In the genomic region with DNA sequence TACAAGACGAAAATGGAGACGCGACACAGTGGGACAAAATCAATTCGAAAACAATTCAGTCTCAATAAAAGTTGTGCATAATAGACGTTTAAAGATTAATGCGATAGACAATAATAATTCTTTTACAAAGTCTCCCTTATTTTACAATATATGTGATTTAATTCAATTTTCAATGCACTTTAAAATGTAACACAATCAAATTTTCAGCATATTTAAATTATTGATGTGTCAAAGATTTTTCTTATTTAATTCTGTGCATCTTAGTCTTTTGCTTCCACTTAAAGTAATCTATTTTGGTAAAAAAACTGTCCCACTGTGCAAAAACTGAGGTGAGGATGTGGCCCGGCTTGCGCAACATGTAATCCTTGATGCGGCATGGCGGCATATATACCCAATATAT, we compare ENCODE assay signal across 3 fruit fly cellular contexts.
TF ChIP-seq lines count a peak whose summit lies in the region.

No protein-coding gene starts in this region.

TF ChIP-seq in whole organism, embryonic, 481 proteins besides CTCF, POLR2A, EP300 and RAD21 (continued from another document and continues in another):
- TF ChIP-seq crc (GFP tag; optimal IDR thresholded peaks at IDR 0.05; lab: Kevin White, UChicago) (no peak), CG11723 (GFP tag; optimal IDR thresholded peaks at IDR 0.05; lab: Kevin White, UChicago) (no peak), caup (GFP tag; optimal IDR thresholded peaks at IDR 0.05; lab: Kevin White, UChicago; ENCODE audit: severe bottlenecking) (no peak), CG3726 (GFP tag; IDR thresholded peaks at IDR 0.05; lab: Robert Waterston, UW) (no peak), lilli (GFP tag; optimal IDR thresholded peaks at IDR 0.05; lab: Kevin White, UChicago) (no peak), CG12391 (tag; optimal IDR thresholded peaks at IDR 0.05; lab: Kevin White, UChicago) (no peak), nau (GFP tag; optimal IDR thresholded peaks at IDR 0.05; lab: Kevin White, UChicago) (no peak), jigr1 (GFP tag; IDR thresholded peaks at IDR 0.05; lab: Robert Waterston, UW) (no peak), grn (GFP tag; optimal IDR thresholded peaks at IDR 0.05; lab: Kevin White, UChicago) (no peak), CG2712 (tag; optimal IDR thresholded peaks at IDR 0.05; lab: Kevin White, UChicago) (no peak), CG13123 (GFP tag; optimal IDR thresholded peaks at IDR 0.05; lab: Kevin White, UChicago) (no peak), Doc3 (GFP tag; IDR thresholded peaks at IDR 0.05; lab: Robert Waterston, UW; ENCODE audit: partially characterized antibody) (no peak), CG4424 (GFP tag; optimal IDR thresholded peaks at IDR 0.05; lab: Kevin White, UChicago) (no peak), CG15011 (GFP tag; optimal IDR thresholded peaks at IDR 0.05; lab: Kevin White, UChicago) (no peak), CHES-1-like (GFP tag; optimal IDR thresholded peaks at IDR 0.05; lab: Kevin White, UChicago) (no peak), lov (optimal IDR thresholded peaks at IDR 0.05; lab: Kevin White, UChicago) (no peak), lov (GFP tag; IDR thresholded peaks at IDR 0.05; lab: Robert Waterston, UW) (no peak), MBD-R2 (GFP tag; IDR thresholded peaks at IDR 0.05; lab: Robert Waterston, UW) (no peak), Trl (optimal IDR thresholded peaks at IDR 0.05; lab: Kevin White, UChicago) (no peak), Trl (GFP tag; optimal IDR thresholded peaks at IDR 0.05; lab: Kevin White, UChicago) (no peak), lmd (GFP tag; IDR thresholded peaks at IDR 0.05; lab: Robert Waterston, UW) (no peak), CG7357 (GFP tag; IDR thresholded peaks at IDR 0.05; lab: Robert Waterston, UW) (no peak), dati (GFP tag; IDR thresholded peaks at IDR 0.05; lab: Robert Waterston, UW) (no peak), PHDP (tag; optimal IDR thresholded peaks at IDR 0.05; lab: Kevin White, UChicago) (no peak), tio (GFP tag; optimal IDR thresholded peaks at IDR 0.05; lab: Kevin White, UChicago) (peak; percentile 13), gt (GFP tag; IDR thresholded peaks at IDR 0.05; lab: Robert Waterston, UW) (no peak), row (GFP tag; IDR thresholded peaks at IDR 0.05; lab: Robert Waterston, UW) (no peak), dimm (GFP tag; IDR thresholded peaks at IDR 0.05; lab: Robert Waterston, UW) (no peak), jumu (GFP tag; optimal IDR thresholded peaks at IDR 0.05; lab: Kevin White, UChicago) (no peak), CG12769 (tag; optimal IDR thresholded peaks at IDR 0.05; lab: Kevin White, UChicago) (no peak), CG43689 (GFP tag; IDR thresholded peaks at IDR 0.05; lab: Robert Waterston, UW) (no peak), CG13894 (tag; optimal IDR thresholded peaks at IDR 0.05; lab: Kevin White, UChicago) (no peak), CG11504 (tag; optimal IDR thresholded peaks at IDR 0.05; lab: Kevin White, UChicago) (peak; percentile 12), CG2199 (GFP tag; IDR thresholded peaks at IDR 0.05; lab: Robert Waterston, UW) (no peak), ftz-f1 (GFP tag; optimal IDR thresholded peaks at IDR 0.05; lab: Kevin White, UChicago) (no peak), en (GFP tag; optimal IDR thresholded peaks at IDR 0.05; lab: Kevin White, UChicago) (no peak), croc (GFP tag; conservative IDR thresholded peaks at IDR 0.05; lab: Robert Waterston, UW) (no peak), ci (GFP tag; IDR thresholded peaks at IDR 0.05; lab: Robert Waterston, UW) (no peak), CG31388 (GFP tag; optimal IDR thresholded peaks at IDR 0.05; lab: Kevin White, UChicago) (no peak), nom (GFP tag; optimal IDR thresholded peaks at IDR 0.05; lab: Kevin White, UChicago) (peak; percentile 17), Dip2 (GFP tag; IDR thresholded peaks at IDR 0.05; lab: Robert Waterston, UW) (no peak), CG7928 (GFP tag; optimal IDR thresholded peaks at IDR 0.05; lab: Kevin White, UChicago) (no peak), CG9797 (GFP tag; optimal IDR thresholded peaks at IDR 0.05; lab: Kevin White, UChicago) (no peak), al (GFP tag; IDR thresholded peaks at IDR 0.05; lab: Robert Waterston, UW) (no peak), slp2 (GFP tag; optimal IDR thresholded peaks at IDR 0.05; lab: Kevin White, UChicago) (no peak), Awh (GFP tag; IDR thresholded peaks at IDR 0.05; lab: Robert Waterston, UW) (no peak)

TF ChIP-seq in whole organism, prepupa, 60 proteins besides CTCF, POLR2A, EP300 and RAD21 (continued from another document):
- TF ChIP-seq CG11762 (GFP tag; optimal IDR thresholded peaks at IDR 0.05; lab: Kevin White, UChicago; ENCODE audit: insufficient read depth) (peak; percentile 48), spab (GFP tag; optimal IDR thresholded peaks at IDR 0.05; lab: Kevin White, UChicago) (peak; percentile 61), CG34406 (GFP tag; optimal IDR thresholded peaks at IDR 0.05; lab: Kevin White, UChicago) (peak; percentile 76), CG3919 (GFP tag; optimal IDR thresholded peaks at IDR 0.05; lab: Kevin White, UChicago) (peak; percentile 58), Eip93F (GFP tag; optimal IDR thresholded peaks at IDR 0.05; lab: Kevin White, UChicago) (no peak), CG6276 (GFP tag; optimal IDR thresholded peaks at IDR 0.05; lab: Kevin White, UChicago) (peak; percentile 36), CG15336 (GFP tag; IDR thresholded peaks at IDR 0.05; lab: Robert Waterston, UW) (peak; percentile 70), CG6808 (GFP tag; optimal IDR thresholded peaks at IDR 0.05; lab: Kevin White, UChicago) (peak; percentile 59), dac (GFP tag; optimal IDR thresholded peaks at IDR 0.05; lab: Kevin White, UChicago) (peak; percentile 26), fd85E (GFP tag; optimal IDR thresholded peaks at IDR 0.05; lab: Kevin White, UChicago) (no peak), Gug (GFP tag; IDR thresholded peaks at IDR 0.05; lab: Robert Waterston, UW) (no peak), lz (GFP tag; optimal IDR thresholded peaks at IDR 0.05; lab: Kevin White, UChicago) (peak; percentile 69), CG6792 (GFP tag; optimal IDR thresholded peaks at IDR 0.05; lab: Kevin White, UChicago) (peak; percentile 65), esn (GFP tag; optimal IDR thresholded peaks at IDR 0.05; lab: Kevin White, UChicago) (peak; percentile 82), Sox15 (GFP tag; optimal IDR thresholded peaks at IDR 0.05; lab: Kevin White, UChicago) (peak; percentile 53), vri (GFP tag; optimal IDR thresholded peaks at IDR 0.05; lab: Kevin White, UChicago) (peak; percentile 40), Ets96B (tag; optimal IDR thresholded peaks at IDR 0.05; lab: Kevin White, UChicago) (peak; percentile 71), achi (GFP tag; optimal IDR thresholded peaks at IDR 0.05; lab: Kevin White, UChicago) (peak; percentile 75), CG9139 (GFP tag; optimal IDR thresholded peaks at IDR 0.05; lab: Kevin White, UChicago) (no peak), Sox14 (GFP tag; optimal IDR thresholded peaks at IDR 0.05; lab: Kevin White, UChicago) (peak; percentile 70), CG1621 (tag; optimal IDR thresholded peaks at IDR 0.05; lab: Kevin White, UChicago) (peak; percentile 36), Hr39 (GFP tag; optimal IDR thresholded peaks at IDR 0.05; lab: Kevin White, UChicago) (peak; percentile 61), CG8119 (GFP tag; IDR thresholded peaks at IDR 0.05; lab: Robert Waterston, UW) (peak; percentile 77), ss (GFP tag; optimal IDR thresholded peaks at IDR 0.05; lab: Kevin White, UChicago) (peak; percentile 33 to 70), Sox102F (GFP tag; optimal IDR thresholded peaks at IDR 0.05; lab: Kevin White, UChicago) (peak; percentile 38), CG31627 (GFP tag; optimal IDR thresholded peaks at IDR 0.05; lab: Kevin White, UChicago) (peak; percentile 59), CG7368 (GFP tag; optimal IDR thresholded peaks at IDR 0.05; lab: Kevin White, UChicago) (peak; percentile 36), CG3032 (tag; optimal IDR thresholded peaks at IDR 0.05; lab: Kevin White, UChicago) (peak; percentile 65), CG6854 (GFP tag; optimal IDR thresholded peaks at IDR 0.05; lab: Kevin White, UChicago) (no peak), Hr38 (GFP tag; optimal IDR thresholded peaks at IDR 0.05; lab: Kevin White, UChicago) (no peak), CG4318 (GFP tag; optimal IDR thresholded peaks at IDR 0.05; lab: Kevin White, UChicago) (peak; percentile 49), CG32006 (GFP tag; optimal IDR thresholded peaks at IDR 0.05; lab: Kevin White, UChicago) (peak; percentile 78), Hr4 (GFP tag; optimal IDR thresholded peaks at IDR 0.05; lab: Kevin White, UChicago) (peak; percentile 81), pdm3 (GFP tag; optimal IDR thresholded peaks at IDR 0.05; lab: Kevin White, UChicago) (peak; percentile 68), acj6 (GFP tag; optimal IDR thresholded peaks at IDR 0.05; lab: Kevin White, UChicago) (peak; percentile 69), CG16779 (tag; optimal IDR thresholded peaks at IDR 0.05; lab: Kevin White, UChicago) (peak; percentile 54), Smox (GFP tag; optimal IDR thresholded peaks at IDR 0.05; lab: Kevin White, UChicago) (peak; percentile 71), Lpt (GFP tag; optimal IDR thresholded peaks at IDR 0.05; lab: Kevin White, UChicago) (peak; percentile 53)

TF ChIP-seq in whole organism, wandering third instar larva, 38 proteins besides CTCF, POLR2A, EP300 and RAD21 (continued from another document):
- TF ChIP-seq N (GFP tag; optimal IDR thresholded peaks at IDR 0.05; lab: Kevin White, UChicago) (no peak), usp (GFP tag; optimal IDR thresholded peaks at IDR 0.05; lab: Kevin White, UChicago) (no peak), ey (GFP tag; optimal IDR thresholded peaks at IDR 0.05; lab: Kevin White, UChicago) (peak; percentile 57), Jra (GFP tag; optimal IDR thresholded peaks at IDR 0.05; lab: Kevin White, UChicago) (no peak), OdsH (GFP tag; optimal IDR thresholded peaks at IDR 0.05; lab: Kevin White, UChicago) (peak; percentile 68), GATAd (GFP tag; optimal IDR thresholded peaks at IDR 0.05; lab: Kevin White, UChicago) (no peak), CrebA (GFP tag; optimal IDR thresholded peaks at IDR 0.05; lab: Kevin White, UChicago; ENCODE audit: borderline replicate concordance) (no peak), Rel (GFP tag; optimal IDR thresholded peaks at IDR 0.05; lab: Kevin White, UChicago) (no peak), Rel (tag; optimal IDR thresholded peaks at IDR 0.05; lab: Kevin White, UChicago) (no peak), psq (GFP tag; optimal IDR thresholded peaks at IDR 0.05; lab: Kevin White, UChicago) (peak; percentile 30)
TF ChIP-seq in whole organism, wandering third instar larva: peak in this region for 14.
